Worm (Caenorhabditis elegans): ENCODE results near the gene C28H8.3.

C28H8.3 gene

DNA sequence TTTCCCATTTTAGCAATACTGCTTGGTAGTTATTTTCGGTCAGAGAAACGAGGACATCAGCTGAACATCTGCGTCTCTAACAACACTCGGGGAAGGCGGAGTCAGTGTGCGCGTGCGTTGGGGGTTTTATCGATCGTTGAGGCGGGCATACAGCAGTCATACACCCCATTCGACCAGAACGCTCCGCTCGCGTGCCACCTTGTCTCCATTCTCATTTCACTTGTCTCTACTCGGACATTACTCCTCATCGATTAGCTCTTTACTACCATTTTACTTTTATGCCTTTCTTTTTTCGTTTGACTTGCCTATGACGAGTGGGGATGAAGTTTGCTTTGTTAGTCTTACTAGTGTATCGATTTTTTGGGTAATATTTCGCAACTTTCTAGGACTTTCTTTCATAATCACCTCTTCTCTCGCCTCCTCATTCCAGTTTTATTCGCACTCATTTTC, 32.0 kb downstream of the C28H8.3 start (continued):
- TF ChIP-seq nhr-10 (tag; optimal IDR thresholded peaks at IDR 0.05): no peak
- no peak for TF ChIP-seq sdz-12 (GFP tag; optimal IDR thresholded peaks at IDR 0.05)
- no peak for TF ChIP-seq F49E8.2 (tag; optimal IDR thresholded peaks at IDR 0.05; ENCODE audit: borderline replicate concordance)
- no peak for TF ChIP-seq skn-1 (tag; optimal IDR thresholded peaks at IDR 0.05)
- TF ChIP-seq egl-43 (GFP tag; IDR thresholded peaks at IDR 0.05): peak; percentile 75
- TF ChIP-seq nhr-76 (tag; optimal IDR thresholded peaks at IDR 0.05): no peak
- 0 out of 2 replicates have a peak, but pooled peaks have one; percentile 46 for TF ChIP-seq T26A8.4 (GFP tag; IDR thresholded peaks at IDR 0.05)
- no peak for TF ChIP-seq ztf-11 (tag; optimal IDR thresholded peaks at IDR 0.05)
- TF ChIP-seq lim-7 (GFP tag; IDR thresholded peaks at IDR 0.05): peak; percentile 51; the same call in 1 of the 2 replicates
- no peak for TF ChIP-seq zag-1 (tag; optimal IDR thresholded peaks at IDR 0.05)
- TF ChIP-seq nhr-25 (tag; optimal IDR thresholded peaks at IDR 0.05; ENCODE audit: borderline replicate concordance, insufficient read depth): no peak
- no peak for TF ChIP-seq ZK546.5 (tag; optimal IDR thresholded peaks at IDR 0.05)
- TF ChIP-seq nhr-42 (GFP tag; IDR thresholded peaks at IDR 0.05): no peak
- no peak for TF ChIP-seq saeg-2 (GFP tag; IDR thresholded peaks at IDR 0.05)
- TF ChIP-seq egl-27 (tag; optimal IDR thresholded peaks at IDR 0.05): no peak
- peak; percentile 98 for TF ChIP-seq hlh-30 (tag; optimal IDR thresholded peaks at IDR 0.05; ENCODE audit: insufficient read depth)
- peak; percentile 17; the same call in 1 of the 2 replicates for TF ChIP-seq ceh-20 (GFP tag; IDR thresholded peaks at IDR 0.05)
- TF ChIP-seq nhr-237 (tag; optimal IDR thresholded peaks at IDR 0.05): no peak
- peak; percentile 88 for TF ChIP-seq ceh-28 (tag; optimal IDR thresholded peaks at IDR 0.05)
- peak; percentile 72 for TF ChIP-seq hmg-1.1 (GFP tag; IDR thresholded peaks at IDR 0.05)
- TF ChIP-seq nhr-111 (GFP tag; optimal IDR thresholded peaks at IDR 0.05): no peak
- peak; percentile 96 for TF ChIP-seq mdl-1 (tag; optimal IDR thresholded peaks at IDR 0.05)
- peak; percentile 13; the same call in 1 of the 2 replicates for TF ChIP-seq snpc-1.2 (GFP tag; IDR thresholded peaks at IDR 0.05)
- no peak for TF ChIP-seq nhr-41 (GFP tag; IDR thresholded peaks at IDR 0.05)
- no peak for TF ChIP-seq cey-2 (tag; optimal IDR thresholded peaks at IDR 0.05; ENCODE audit: borderline replicate concordance, insufficient read depth)
- TF ChIP-seq T20F7.1 (GFP tag; optimal IDR thresholded peaks at IDR 0.05): peak; percentile 44
- TF ChIP-seq lin-13 (GFP tag; optimal IDR thresholded peaks at IDR 0.05): peak; percentile 45

DNA sequence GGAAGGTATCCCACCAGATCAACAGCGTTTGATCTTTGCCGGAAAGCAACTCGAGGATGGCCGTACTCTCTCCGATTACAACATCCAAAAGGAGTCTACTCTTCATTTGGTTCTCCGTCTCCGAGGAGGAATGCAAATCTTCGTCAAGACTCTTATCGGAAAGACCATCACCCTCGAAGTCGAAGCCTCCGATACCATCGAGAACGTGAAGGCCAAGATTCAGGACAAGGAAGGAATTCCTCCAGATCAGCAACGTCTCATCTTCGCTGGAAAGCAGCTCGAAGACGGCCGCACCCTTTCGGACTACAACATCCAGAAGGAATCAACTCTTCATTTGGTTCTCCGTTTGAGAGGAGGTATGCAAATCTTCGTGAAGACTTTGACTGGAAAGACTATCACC, 33.6 kb downstream of the C28H8.3 start:
- TF ChIP-seq dpl-1 (GFP tag; optimal IDR thresholded peaks at IDR 0.05) (no peak), pha-4 (GFP tag; IDR thresholded peaks at IDR 0.05) (peak; percentile 5; the same call in 1 of the 2 replicates), pha-4 (tag; optimal IDR thresholded peaks at IDR 0.05) (no peak), skn-1 (tag; optimal IDR thresholded peaks at IDR 0.05) (no peak), ctbp-1 (GFP tag; IDR thresholded peaks at IDR 0.05) (0 out of 2 replicates have a peak, but pooled peaks have one; percentile 6), set-16 (GFP tag; IDR thresholded peaks at IDR 0.05) (0 out of 2 replicates have a peak, but pooled peaks have one; percentile 10), hmg-1.1 (GFP tag; IDR thresholded peaks at IDR 0.05) (0 out of 2 replicates have a peak, but pooled peaks have one; percentile 13), egl-43 (GFP tag; IDR thresholded peaks at IDR 0.05) (peak; percentile 52; the same call in 1 of the 2 replicates), lin-13 (GFP tag; optimal IDR thresholded peaks at IDR 0.05) (no peak), ztf-7 (tag; optimal IDR thresholded peaks at IDR 0.05) (no peak)

DNA sequence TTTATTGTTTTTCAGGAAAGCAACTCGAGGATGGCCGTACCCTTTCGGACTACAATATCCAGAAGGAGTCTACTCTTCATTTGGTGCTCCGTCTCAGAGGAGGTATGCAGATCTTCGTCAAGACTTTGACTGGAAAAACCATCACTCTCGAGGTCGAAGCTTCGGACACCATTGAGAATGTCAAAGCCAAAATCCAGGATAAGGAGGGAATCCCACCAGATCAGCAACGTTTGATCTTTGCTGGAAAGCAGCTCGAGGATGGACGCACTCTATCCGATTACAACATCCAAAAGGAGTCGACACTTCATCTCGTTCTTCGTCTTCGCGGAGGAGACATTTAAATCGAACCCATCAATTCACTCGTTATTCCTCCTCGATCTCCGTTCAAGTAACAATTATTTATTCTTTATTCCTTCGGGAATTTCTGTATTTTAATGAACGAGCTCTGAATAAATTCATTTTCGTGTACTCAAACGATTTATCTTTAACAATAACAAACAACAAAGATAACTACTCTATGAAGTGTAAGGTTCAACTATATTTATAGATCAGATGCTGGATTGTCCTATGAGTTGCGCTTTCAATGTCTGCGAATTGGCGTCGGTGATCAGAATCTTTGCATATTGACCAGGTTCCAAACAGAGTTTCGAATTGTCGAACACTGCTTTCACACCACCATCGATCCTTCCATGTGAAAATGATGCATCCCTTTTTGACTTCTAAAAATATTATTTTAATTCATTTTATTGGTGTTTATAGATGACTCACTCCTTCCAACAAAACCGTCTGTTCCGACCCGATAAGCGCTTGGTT, 35.1 kb downstream of the C28H8.3 start:
- TF ChIP-seq nhr-76 (tag; optimal IDR thresholded peaks at IDR 0.05): peak; percentile 56
- TF ChIP-seq unc-39 (tag; optimal IDR thresholded peaks at IDR 0.05): no peak
- peak; percentile 25 for TF ChIP-seq Y48G9A.11 (GFP tag; IDR thresholded peaks at IDR 0.05)
- no peak for TF ChIP-seq mxl-2 (GFP tag; conservative IDR thresholded peaks at IDR 0.05)
- TF ChIP-seq ces-1 (GFP tag; optimal IDR thresholded peaks at IDR 0.05): no peak
- TF ChIP-seq egl-43 (GFP tag; IDR thresholded peaks at IDR 0.05): no peak
- TF ChIP-seq ctbp-1 (GFP tag; IDR thresholded peaks at IDR 0.05): 0 out of 2 replicates have a peak, but pooled peaks have one; percentile 18
- TF ChIP-seq duxl-1 (tag; optimal IDR thresholded peaks at IDR 0.05; ENCODE audit: poor library complexity): peak; percentile 5
- peak; percentile 79 for TF ChIP-seq lin-13 (GFP tag; optimal IDR thresholded peaks at IDR 0.05)
- peak; percentile 68 for TF ChIP-seq arid-1 (GFP tag; conservative IDR thresholded peaks at IDR 0.05)
- TF ChIP-seq Y105C5A.15 (GFP tag; IDR thresholded peaks at IDR 0.05): no peak
- peak; percentile 70 for TF ChIP-seq lin-38 (GFP tag; IDR thresholded peaks at IDR 0.05)
- 0 out of 2 replicates have a peak, but pooled peaks have one; percentile 42 for TF ChIP-seq php-3 (GFP tag; IDR thresholded peaks at IDR 0.05)
- TF ChIP-seq hlh-30 (tag; optimal IDR thresholded peaks at IDR 0.05; ENCODE audit: insufficient read depth): peak; percentile 35
- TF ChIP-seq lin-1 (GFP tag; IDR thresholded peaks at IDR 0.05): peak; percentile 39; the same call in 1 of the 2 replicates
- TF ChIP-seq daf-8 (GFP tag; IDR thresholded peaks at IDR 0.05): no peak
- TF ChIP-seq zag-1 (tag; optimal IDR thresholded peaks at IDR 0.05): no peak
- no peak for TF ChIP-seq egl-27 (tag; optimal IDR thresholded peaks at IDR 0.05)
- TF ChIP-seq madf-5 (GFP tag; IDR thresholded peaks at IDR 0.05): no peak; a peak in 1 of 4 replicates

Measured in whole organism, L4 larva.